Fruit fly (Drosophila melanogaster) whole organism, adult: ENCODE data around the gene CG32755.

Source experiments
- CG12768 ChIP-seq: fragments of 200-800 bp; sonication (Bioruptor generic); optimal IDR thresholded peaks from 2 replicates; lab custom pipeline; 2017; ENCODE audit warnings: missing biosample characterization, missing genetic modification characterization, mild to moderate bottlenecking, moderate library complexity, missing genetic modification reagents
- CG14711 ChIP-seq: fragments of 200-800 bp; sonication (Bioruptor generic); optimal IDR thresholded peaks from 2 replicates; lab custom pipeline; 2018; ENCODE audit warnings: missing biosample characterization, mild to moderate bottlenecking, missing genetic modification characterization, moderate library complexity
- CG1620 ChIP-seq: fragments of 200-800 bp; sonication (Bioruptor generic); optimal IDR thresholded peaks from 2 replicates; lab custom pipeline; 2016; ENCODE audit warnings: missing biosample characterization, missing genetic modification characterization
- CG33017 ChIP-seq: fragments of 200-800 bp; sonication (Bioruptor generic); optimal IDR thresholded peaks from 2 replicates; lab custom pipeline; 2018; ENCODE audit warnings: missing biosample characterization, mild to moderate bottlenecking, missing genetic modification characterization, moderate library complexity
- CG5204 ChIP-seq: fragments of 200-800 bp; sonication (Bioruptor generic); optimal IDR thresholded peaks from 2 replicates; lab custom pipeline; 2016; ENCODE audit warnings: missing biosample characterization, missing genetic modification characterization
- CG7101 ChIP-seq: fragments of 200-800 bp; sonication (Bioruptor generic); optimal IDR thresholded peaks from 2 replicates; lab custom pipeline; 2018; ENCODE audit warnings: missing biosample characterization, mild to moderate bottlenecking, missing genetic modification characterization, moderate library complexity
- Clk ChIP-seq: fragments of 200-800 bp; sonication (Bioruptor generic); optimal IDR thresholded peaks from 2 replicates; lab custom pipeline; 2017; ENCODE audit warnings: missing biosample characterization, missing genetic modification characterization
- Crg-1 ChIP-seq: fragments of 200-800 bp; sonication (Bioruptor generic); optimal IDR thresholded peaks from 2 replicates; lab custom pipeline; 2016; ENCODE audit warnings: missing biosample characterization, missing genetic modification characterization
- Hr96 ChIP-seq: fragments of 200-800 bp; sonication (Bioruptor generic); optimal IDR thresholded peaks from 2 replicates; lab custom pipeline; 2016; ENCODE audit warnings: missing biosample characterization, missing genetic modification characterization
- Mnt ChIP-seq: fragments of 200-800 bp; sonication (Bioruptor generic); optimal IDR thresholded peaks from 2 replicates; lab custom pipeline; 2016; ENCODE audit warnings: missing biosample characterization, mild to moderate bottlenecking, missing genetic modification characterization
- bab1 ChIP-seq: fragments of 200-800 bp; sonication (Bioruptor generic); optimal IDR thresholded peaks from 3 replicates; lab custom pipeline; 2019; ENCODE audit warnings: missing biosample characterization, mild to moderate bottlenecking, missing genetic modification characterization, moderate library complexity
- cic ChIP-seq: fragments of 200-800 bp; sonication (Bioruptor generic); optimal IDR thresholded peaks from 2 replicates; lab custom pipeline; 2017; ENCODE audit warnings: missing biosample characterization, mild to moderate bottlenecking, missing genetic modification characterization, moderate library complexity
- cnc ChIP-seq, 2 experiments: fragments of >200 bp; optimal IDR thresholded peaks; 2 replicates each; lab custom pipeline; 2017
- kay ChIP-seq: fragments of 200-800 bp; sonication (Bioruptor generic); peaks from one replicate; lab custom pipeline; 2016; ENCODE audit warnings: missing biosample characterization, missing genetic modification characterization, borderline replicate concordance
- ovo ChIP-seq: fragments of 200-800 bp; sonication (Bioruptor generic); optimal IDR thresholded peaks from 2 replicates; lab custom pipeline; 2016; ENCODE audit warnings: missing biosample characterization, missing genetic modification characterization
- tj ChIP-seq: fragments of 200-800 bp; sonication (Bioruptor generic); optimal IDR thresholded peaks from 3 replicates; lab custom pipeline; 2017; ENCODE audit warnings: missing biosample characterization, mild to moderate bottlenecking, missing genetic modification characterization, moderate library complexity
- toe ChIP-seq: fragments of 200-800 bp; sonication (Bioruptor generic); optimal IDR thresholded peaks from 2 replicates; lab custom pipeline; 2016; ENCODE audit warnings: missing biosample characterization, missing genetic modification characterization

The CG32755 gene

dm6 chrX:5989368-5989767 is 39.3 kb downstream of the CG32755 start:
- TF ChIP-seq CG7101 (tag; lab: Kevin White, UChicago) (peak; percentile 32), CG14711 (tag; lab: Kevin White, UChicago) (no peak)

- TF ChIP-seq cnc (optimal IDR thresholded peaks at IDR 0.05; lab: Kevin White, UChicago) (no peak), Hr96 (GFP tag; lab: Kevin White, UChicago) (no peak), CG5204 (GFP tag; lab: Kevin White, UChicago) (no peak), Mnt (GFP tag; lab: Kevin White, UChicago) (no peak), cic (no peak)
These were observed 42.1 kb downstream of the CG32755 start for dm6 chrX:5992141-5992540.

- TF ChIP-seq bab1 (GFP tag; lab: Kevin White, UChicago) (no peak), CG1620 (GFP tag; lab: Kevin White, UChicago) (no peak), Clk (GFP tag; lab: Kevin White, UChicago) (no peak), ovo (GFP tag; lab: Kevin White, UChicago) (no peak), CG14711 (tag; lab: Kevin White, UChicago) (no peak)
These were observed 42.8 kb downstream of the CG32755 start for dm6 chrX:5992767-5993325.

dm6 chrX:5995951-5996350 is 45.9 kb downstream of the CG32755 start:
- TF ChIP-seq CG33017 (no peak), cic (no peak), kay (GFP tag; lab: Kevin White, UChicago) (no peak), CG7101 (tag; lab: Kevin White, UChicago) (no peak), Clk (GFP tag; lab: Kevin White, UChicago) (no peak), Crg-1 (GFP tag; lab: Kevin White, UChicago) (no peak), bab1 (GFP tag; lab: Kevin White, UChicago) (no peak), toe (GFP tag; lab: Kevin White, UChicago) (no peak), cnc (optimal IDR thresholded peaks at IDR 0.05; lab: Kevin White, UChicago) (no peak), tj (GFP tag; lab: Kevin White, UChicago) (no peak), CG12768 (GFP tag; lab: Kevin White, UChicago) (no peak), Hr96 (GFP tag; lab: Kevin White, UChicago) (no peak), Mnt (GFP tag; lab: Kevin White, UChicago) (no peak)

DNA sequence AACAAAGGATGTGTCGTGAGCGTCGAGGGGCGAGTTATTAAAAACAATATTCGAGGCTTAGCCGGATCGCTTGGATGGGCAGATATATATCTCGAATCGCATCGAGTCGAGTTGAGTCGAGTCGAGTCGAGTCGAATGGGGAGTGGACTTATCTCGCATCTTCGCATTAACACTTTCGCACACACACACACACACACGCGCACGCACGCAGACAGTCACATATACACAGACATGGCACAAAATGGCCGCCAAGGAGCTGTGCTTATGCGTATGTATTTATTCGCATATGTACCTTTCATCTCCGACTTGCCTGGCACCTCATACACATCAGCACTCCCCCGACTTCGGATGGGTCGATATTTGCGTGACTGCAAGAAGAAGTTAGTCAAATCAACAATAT is 47.9 kb downstream of the CG32755 start:
- no peak for TF ChIP-seq CG14711 (tag; lab: Kevin White, UChicago)

DNA sequence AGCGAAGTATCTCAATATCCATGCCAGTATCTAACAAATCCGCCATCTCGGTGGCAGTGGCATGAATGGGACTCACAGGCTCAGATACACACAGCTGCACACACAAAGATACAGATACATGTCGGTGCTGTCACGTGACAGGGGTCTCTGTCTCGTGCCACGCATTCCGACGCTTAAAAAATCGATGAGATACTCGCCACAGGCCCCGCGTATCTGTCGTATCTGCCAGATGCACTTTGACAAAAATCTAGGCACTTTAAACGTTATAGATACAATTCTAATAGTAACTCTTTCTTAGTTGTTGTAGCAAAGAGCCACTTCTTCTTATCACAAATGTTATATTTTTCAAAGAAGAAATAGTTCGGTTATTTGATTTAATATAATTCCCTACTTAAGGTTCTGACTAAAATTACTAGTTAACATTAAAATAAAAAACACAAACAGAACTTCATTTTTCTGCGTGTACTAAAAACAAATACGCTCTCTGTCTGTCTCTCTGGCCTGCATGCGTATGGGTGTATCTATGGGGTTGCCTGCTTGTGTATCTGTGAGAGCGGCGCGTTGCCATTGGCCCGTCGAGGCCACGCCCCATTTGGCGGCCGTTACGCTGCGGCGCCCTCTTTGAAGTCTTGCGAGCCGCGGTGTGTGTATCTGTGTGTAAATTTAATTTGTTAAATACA is 50.8 kb downstream of the CG32755 start, which contains the start of gene CG4766:
CG4766 (minus strand) TSS at position 51 of the 680 bp plus-strand sequence.
- TF ChIP-seq CG33017, result no peak
- no peak for TF ChIP-seq cnc (optimal IDR thresholded peaks at IDR 0.05; lab: Kevin White, UChicago)
- TF ChIP-seq Hr96 (GFP tag; lab: Kevin White, UChicago), result peak; percentile 22
- no peak for TF ChIP-seq CG14711 (tag; lab: Kevin White, UChicago)
- TF ChIP-seq kay (GFP tag; lab: Kevin White, UChicago), result no peak
- no peak for TF ChIP-seq Clk (GFP tag; lab: Kevin White, UChicago)
